Worm (Caenorhabditis elegans): ENCODE results near the gene srab-13.

Gene srab-13

ce11 chrV:2016428-2016827 lies 11.3 kb downstream of the srab-13 start, which contains the start of gene F59A7.2:
Gene F59A7.2 (minus strand): TSS chrV:2016528.
- TF ChIP-seq hlh-8 (tag; optimal IDR thresholded peaks at IDR 0.05) (no peak), ahr-1 (tag; optimal IDR thresholded peaks at IDR 0.05) (no peak), ceh-31 (tag; optimal IDR thresholded peaks at IDR 0.05) (no peak), sdc-2 (tag; optimal IDR thresholded peaks at IDR 0.05) (no peak), syd-9 (tag; optimal IDR thresholded peaks at IDR 0.05) (no peak), T23F11.4 (GFP tag; optimal IDR thresholded peaks at IDR 0.05) (no peak), che-1 (tag; optimal IDR thresholded peaks at IDR 0.05) (no peak), ceh-2 (tag; optimal IDR thresholded peaks at IDR 0.05) (no peak), pat-9 (tag; optimal IDR thresholded peaks at IDR 0.05) (no peak), ceh-18 (tag; optimal IDR thresholded peaks at IDR 0.05) (no peak), elt-2 (tag; optimal IDR thresholded peaks at IDR 0.05) (no peak), rnt-1 (tag; optimal IDR thresholded peaks at IDR 0.05) (no peak), dve-1 (tag; optimal IDR thresholded peaks at IDR 0.05) (no peak), ceh-19 (GFP tag; optimal IDR thresholded peaks at IDR 0.05) (no peak), madf-2 (tag; optimal IDR thresholded peaks at IDR 0.05) (no peak)

- no peak for TF ChIP-seq hlh-15 (tag; optimal IDR thresholded peaks at IDR 0.05)
- no peak for TF ChIP-seq pha-4 (tag; optimal IDR thresholded peaks at IDR 0.05)
- TF ChIP-seq fkh-10 (GFP tag; optimal IDR thresholded peaks at IDR 0.05), result no peak
- TF ChIP-seq dve-1 (tag; optimal IDR thresholded peaks at IDR 0.05), result no peak
- no peak for TF ChIP-seq eyg-1 (tag; optimal IDR thresholded peaks at IDR 0.05)
- TF ChIP-seq rnt-1 (tag; optimal IDR thresholded peaks at IDR 0.05), result no peak
- no peak for TF ChIP-seq unc-86 (tag; optimal IDR thresholded peaks at IDR 0.05)
- no peak for TF ChIP-seq hlh-8 (tag; optimal IDR thresholded peaks at IDR 0.05)
- TF ChIP-seq ref-2 (tag; optimal IDR thresholded peaks at IDR 0.05), result no peak
- TF ChIP-seq npax-4 (tag; optimal IDR thresholded peaks at IDR 0.05), result no peak
- no peak for TF ChIP-seq sox-4 (tag; optimal IDR thresholded peaks at IDR 0.05)
- no peak for TF ChIP-seq pag-3 (tag; optimal IDR thresholded peaks at IDR 0.05; ENCODE audit: borderline replicate concordance)
- TF ChIP-seq ceh-19 (GFP tag; optimal IDR thresholded peaks at IDR 0.05), result no peak
- no peak for TF ChIP-seq tbx-7 (tag; optimal IDR thresholded peaks at IDR 0.05)
- TF ChIP-seq ttx-3 (tag; optimal IDR thresholded peaks at IDR 0.05), result no peak
- no peak for TF ChIP-seq nhr-232 (tag; optimal IDR thresholded peaks at IDR 0.05)
Observed at ce11 chrV:2013824-2014223, 13.9 kb downstream of the srab-13 start, which contains the start of gene F59A7.11. Gene F59A7.11 (minus strand): TSS chrV:2013924.

- TF ChIP-seq ref-2 (tag; optimal IDR thresholded peaks at IDR 0.05), result no peak
- no peak for TF ChIP-seq ztf-16 (tag; optimal IDR thresholded peaks at IDR 0.05)
- TF ChIP-seq ceh-30 (tag; optimal IDR thresholded peaks at IDR 0.05), result no peak
- no peak for TF ChIP-seq unc-86 (tag; optimal IDR thresholded peaks at IDR 0.05)
- no peak for TF ChIP-seq ets-4 (tag; optimal IDR thresholded peaks at IDR 0.05)
- TF ChIP-seq ceh-6 (GFP tag; optimal IDR thresholded peaks at IDR 0.05), result no peak
- no peak for TF ChIP-seq pqm-1 (tag; optimal IDR thresholded peaks at IDR 0.05)
- no peak for TF ChIP-seq ceh-24 (tag; optimal IDR thresholded peaks at IDR 0.05)
- TF ChIP-seq Y22D7AL.16 (tag; optimal IDR thresholded peaks at IDR 0.05), result no peak
Observed at ce11 chrV:2011777-2012176, 15.9 kb downstream of the srab-13 start, which contains the start of gene F59A7.7. Gene F59A7.7 (plus strand): TSS chrV:2012077.

ce11 chrV:2008412-2008811 lies 19.3 kb downstream of the srab-13 start:
- TF ChIP-seq fkh-6 (tag; optimal IDR thresholded peaks at IDR 0.05), result no peak
- TF ChIP-seq ets-4 (tag; optimal IDR thresholded peaks at IDR 0.05), result no peak
- TF ChIP-seq ceh-45 (GFP tag; IDR thresholded peaks at IDR 0.05), result no peak
- TF ChIP-seq sdc-2 (tag; optimal IDR thresholded peaks at IDR 0.05), result no peak
- TF ChIP-seq dve-1 (tag; optimal IDR thresholded peaks at IDR 0.05), result no peak
- TF ChIP-seq ama-1 (optimal IDR thresholded peaks at IDR 0.05), result no peak
- TF ChIP-seq dmd-4 (tag; optimal IDR thresholded peaks at IDR 0.05; ENCODE audit: borderline replicate concordance), result no peak
- TF ChIP-seq hlh-6 (tag; optimal IDR thresholded peaks at IDR 0.05), result no peak
- TF ChIP-seq ref-2 (tag; optimal IDR thresholded peaks at IDR 0.05), result no peak
- no peak for TF ChIP-seq pat-9 (tag; optimal IDR thresholded peaks at IDR 0.05)
- TF ChIP-seq hlh-30 (tag; optimal IDR thresholded peaks at IDR 0.05; ENCODE audit: insufficient read depth), result no peak
- TF ChIP-seq madf-2 (tag; optimal IDR thresholded peaks at IDR 0.05), result no peak
- no peak for TF ChIP-seq F13H6.1 (tag; optimal IDR thresholded peaks at IDR 0.05)
- no peak for TF ChIP-seq pag-3 (tag; optimal IDR thresholded peaks at IDR 0.05; ENCODE audit: borderline replicate concordance)
- TF ChIP-seq pha-4 (tag; optimal IDR thresholded peaks at IDR 0.05), result no peak
- TF ChIP-seq nfya-1 (tag; optimal IDR thresholded peaks at IDR 0.05), result no peak
- no peak for TF ChIP-seq ahr-1 (tag; optimal IDR thresholded peaks at IDR 0.05)

Data from whole organism, late embryonic.